Worm (Caenorhabditis elegans) whole organism, L4 larva: Measurements from ENCODE around the gene F15H10.5.

ENCODE experiments used
- ceh-20 ChIP-seq: fragments of 200-800 bp; sonication (Bioruptor generic); IDR thresholded peaks from 2 replicates; pipeline ENCODE4 v1.3.6; 2022; ENCODE audit warnings: missing genetic modification reagents, missing genetic modification characterization, missing compliant biosample characterization
- duxl-1 ChIP-seq: sonication (generic microtip); optimal IDR thresholded peaks from 2 replicates; lab custom pipeline; 2016; ENCODE audit warnings: mild to moderate bottlenecking, missing genetic modification characterization, moderate library complexity, missing compliant biosample characterization; ENCODE audit not compliant: poor library complexity
- lin-15B ChIP-seq: fragments of 150-350 bp; sonication (generic microtip); optimal IDR thresholded peaks from 3 replicates; lab custom pipeline; 2014; ENCODE audit warnings: missing biosample characterization, missing genetic modification characterization
- nhr-11 ChIP-seq: fragments of 150-350 bp; optimal IDR thresholded peaks from 2 replicates; lab custom pipeline; 2014; ENCODE audit warnings: missing biosample characterization, missing genetic modification characterization
- nhr-42 ChIP-seq: fragments of 200-800 bp; sonication (Bioruptor generic); IDR thresholded peaks from 2 replicates; pipeline ENCODE4 v1.3.6; 2022; ENCODE audit warnings: missing genetic modification characterization, missing compliant biosample characterization
- php-3 ChIP-seq: fragments of 200-800 bp; sonication (Bioruptor generic); IDR thresholded peaks from 2 replicates; pipeline ENCODE4 v1.3.6; 2022; ENCODE audit warnings: missing genetic modification reagents, missing genetic modification characterization, missing compliant biosample characterization
- skn-1 ChIP-seq: fragments of 150-350 bp; optimal IDR thresholded peaks from 2 replicates; lab custom pipeline; 2014; ENCODE audit warnings: missing biosample characterization, missing genetic modification characterization
- snpc-1.2 ChIP-seq: fragments of 200-800 bp; sonication (Bioruptor generic); IDR thresholded peaks from 2 replicates; pipeline ENCODE4 v1.3.6; 2022; ENCODE audit warnings: missing genetic modification reagents, missing genetic modification characterization, missing compliant biosample characterization
- unc-62 ChIP-seq, 3 experiments: fragments of 150-350 bp in 1 of 3; sonication (generic microtip); optimal IDR thresholded peaks in 2 of 3; peaks in 1 of 3; 1 replicate in 1 of 3; 2 replicates in 2 of 3; lab custom pipeline; 2014 to 2017; ENCODE audit warnings: missing biosample characterization in 3 of 3, missing genetic modification characterization in 3 of 3, missing genetic modification reagents in 3 of 3, missing genotype in 1 of 3

DNA sequence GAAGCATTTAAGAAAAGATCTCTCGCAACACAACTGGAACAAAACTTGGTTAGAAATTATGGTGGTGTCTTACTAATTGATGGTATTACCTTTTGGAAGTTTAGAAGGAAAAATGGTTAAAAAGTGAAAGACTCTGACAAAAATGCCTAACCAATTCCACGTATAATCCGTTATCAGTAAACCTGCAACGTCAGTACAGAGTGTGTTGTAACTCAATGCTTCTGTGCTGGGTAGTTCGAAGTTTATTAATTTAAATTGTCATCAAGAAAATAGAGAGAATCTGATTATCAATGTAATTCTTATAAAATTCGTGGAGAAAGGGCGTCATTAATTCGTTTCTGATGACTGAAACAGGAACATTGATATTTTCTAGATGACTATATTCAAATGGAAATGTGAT is 16.3 kb upstream of the F15H10.5 start:
- TF ChIP-seq nhr-11 = no peak
- no peak for TF ChIP-seq duxl-1
- no peak for TF ChIP-seq skn-1
- no peak for TF ChIP-seq ceh-20 (GFP tag; lab: Robert Waterston, UW)
- TF ChIP-seq unc-62 (GFP tag; optimal IDR thresholded peaks at IDR 0.05 in 1 of 2; lab: Kevin White, UChicago) = peak in 1 of 2 experiments; percentile 95
- TF ChIP-seq unc-62 (tag; optimal IDR thresholded peaks at IDR 0.05; lab: Kevin White, UChicago) = no peak
- no peak for TF ChIP-seq nhr-42
- TF ChIP-seq lin-15B (tag; lab: Kevin White, UChicago) = no peak
- TF ChIP-seq snpc-1.2 = no peak
- no peak for TF ChIP-seq php-3 (GFP tag; lab: Robert Waterston, UW)
